Worm (Caenorhabditis elegans) whole organism, late embryonic: ENCODE results near the gene F58E2.2.

Source experiments
- dmd-4 ChIP-seq: sonication (generic microtip); optimal IDR thresholded peaks from 2 replicates; lab custom pipeline; 2016; ENCODE audit warnings: borderline replicate concordance, missing genetic modification characterization, missing compliant biosample characterization
- pha-4 ChIP-seq: fragments of 150-350 bp; optimal IDR thresholded peaks from 2 replicates; lab custom pipeline; 2018; ENCODE audit warnings: missing biosample characterization, missing genetic modification reagents, missing genetic modification characterization
- ref-2 ChIP-seq: sonication (generic microtip); optimal IDR thresholded peaks from 2 replicates; lab custom pipeline; 2016; ENCODE audit warnings: missing genetic modification characterization, missing compliant biosample characterization
- unc-86 ChIP-seq: sonication (generic microtip); optimal IDR thresholded peaks from 2 replicates; lab custom pipeline; 2016; ENCODE audit warnings: missing genetic modification characterization, missing compliant biosample characterization

ce11 chrIV:3463254-3463653 is 6.6 kb upstream of the F58E2.2 start, which contains the start of gene F58E2.4:
- TF ChIP-seq ref-2 (tag; lab: Kevin White, UChicago) (no peak), unc-86 (tag; lab: Kevin White, UChicago) (no peak), dmd-4 (tag; lab: Kevin White, UChicago) (no peak), pha-4 (no peak)
